Fruit fly (Drosophila melanogaster): Measurements from ENCODE around the gene Uros1.

- TF ChIP-seq CG8478 (optimal IDR thresholded peaks at IDR 0.05) (no peak), CTCF (optimal IDR thresholded peaks at IDR 0.05) (no peak)
These were observed 7.5 kb downstream of the Uros1 start for dm6 chrX:8892445-8893009.

All from S2 (cell line).